Worm (Caenorhabditis elegans) whole organism, midembryonic: ENCODE results near the gene R52.5.

Source experiments
- flt-1 ChIP-seq: fragments of 200-800 bp; sonication (Bioruptor generic); IDR thresholded peaks from 2 replicates; pipeline ENCODE4 v1.3.6; 2022; ENCODE audit warnings: missing genetic modification characterization, missing compliant biosample characterization
- klf-2 ChIP-seq: fragments of 200-800 bp; sonication (Bioruptor generic); conservative IDR thresholded peaks from 2 replicates; pipeline ENCODE4 v1.3.6; 2022; ENCODE audit warnings: missing genetic modification reagents, missing genetic modification characterization, missing compliant biosample characterization
- med-1 ChIP-seq: sonication (generic microtip); optimal IDR thresholded peaks from 2 replicates; lab custom pipeline; 2017; ENCODE audit warnings: missing genetic modification characterization, mild to moderate bottlenecking, missing compliant biosample characterization, antibody characterized with exemption, missing genetic modification reagents; ENCODE audit not compliant: insufficient read depth
- ref-1 ChIP-seq: fragments of 200-800 bp; sonication (Bioruptor generic); conservative IDR thresholded peaks from 2 replicates; pipeline ENCODE4 v1.3.6; 2022; ENCODE audit warnings: missing genetic modification reagents, missing genetic modification characterization, missing compliant biosample characterization
- tab-1 ChIP-seq: fragments of 200-800 bp; sonication (Bioruptor generic); IDR thresholded peaks from 2 replicates; pipeline ENCODE4 v1.3.6; 2022; ENCODE audit warnings: missing genetic modification characterization, missing compliant biosample characterization
- ztf-23 ChIP-seq: fragments of 200-800 bp; sonication (Bioruptor generic); IDR thresholded peaks from 2 replicates; pipeline ENCODE4 v1.3.6; 2022; ENCODE audit warnings: missing genetic modification reagents, missing genetic modification characterization, missing compliant biosample characterization

DNA sequence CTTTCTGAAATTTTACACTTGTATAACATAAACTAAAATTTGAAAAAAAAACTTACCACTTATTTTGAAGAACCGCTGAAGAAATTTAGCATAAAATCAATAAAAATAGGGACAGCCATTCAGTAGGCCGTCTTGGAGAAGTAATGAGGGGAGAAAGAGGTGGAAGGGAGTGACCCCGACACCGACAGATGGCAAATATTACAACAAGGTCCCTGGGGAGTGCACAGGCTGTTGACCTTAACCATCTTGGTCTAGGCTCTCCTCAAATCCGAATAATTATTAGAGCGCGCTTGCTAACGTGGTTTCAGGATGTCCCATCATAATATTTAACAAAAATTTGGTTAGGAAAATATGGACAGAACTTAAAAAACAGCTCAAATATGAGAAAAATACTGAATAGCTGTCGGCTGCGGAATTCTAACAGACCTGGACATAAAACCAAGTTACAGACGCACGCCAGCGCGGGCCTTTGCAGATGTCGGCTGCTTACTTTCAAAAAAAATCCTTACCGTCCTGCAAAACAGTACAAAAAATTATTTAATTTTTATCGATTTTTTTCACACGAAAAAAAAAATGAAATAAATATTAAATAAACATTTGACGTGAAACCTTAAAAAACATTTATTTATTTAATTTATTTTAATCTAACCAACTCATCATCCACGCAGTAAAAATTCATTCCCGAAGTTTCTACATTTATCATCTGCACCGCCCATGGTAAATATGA lies 14.8 kb downstream of the R52.5 start, which contains the start of gene T16A1.2:
- no peak for TF ChIP-seq klf-2 (GFP tag; lab: Robert Waterston, UW)
- no peak for TF ChIP-seq tab-1 (GFP tag; lab: Robert Waterston, UW)
- no peak for TF ChIP-seq flt-1
- no peak for TF ChIP-seq ztf-23 (GFP tag; lab: Robert Waterston, UW)
- no peak for TF ChIP-seq ref-1 (GFP tag; lab: Robert Waterston, UW)
- TF ChIP-seq med-1 (GFP tag; lab: Kevin White, UChicago): no peak
